Worm (Caenorhabditis elegans): ENCODE data around the gene spin-3.

ce11 chrX:13119900-13120299, 10.1 kb upstream of the spin-3 start:
- no peak for TF ChIP-seq B0310.2 (tag; optimal IDR thresholded peaks at IDR 0.05)
- TF ChIP-seq tra-4 (tag; optimal IDR thresholded peaks at IDR 0.05) = no peak
- TF ChIP-seq F13C5.2 (tag; optimal IDR thresholded peaks at IDR 0.05) = no peak
- TF ChIP-seq ceh-36 (tag; optimal IDR thresholded peaks at IDR 0.05) = no peak
- TF ChIP-seq aly-1 (tag; optimal IDR thresholded peaks at IDR 0.05) = no peak
- no peak for TF ChIP-seq ama-1 (optimal IDR thresholded peaks at IDR 0.05)
- TF ChIP-seq hnd-1 (tag; optimal IDR thresholded peaks at IDR 0.05) = no peak
- TF ChIP-seq hmg-4 (GFP tag; optimal IDR thresholded peaks at IDR 0.05) = no peak
- TF ChIP-seq hmbx-1 (tag; optimal IDR thresholded peaks at IDR 0.05) = no peak
- no peak for TF ChIP-seq sea-1 (GFP tag; conservative IDR thresholded peaks at IDR 0.05)
- no peak for TF ChIP-seq ets-7 (tag; optimal IDR thresholded peaks at IDR 0.05)
- no peak for TF ChIP-seq pes-1 (GFP tag; IDR thresholded peaks at IDR 0.05)
- TF ChIP-seq tbx-11 (GFP tag; IDR thresholded peaks at IDR 0.05) = no peak
